Worm (Caenorhabditis elegans) whole organism, L4 larva: Measurements from ENCODE around the gene srxa-6.
A peak's percentile ranks its signal among the peaks of the same experiment; 100 is the strongest.

Source experiments
- F44E2.7 ChIP-seq: fragments of 200-800 bp; sonication (Bioruptor generic); IDR thresholded peaks from 2 replicates; pipeline ENCODE4 v2.1.2; 2022; ENCODE audit warnings: missing genetic modification characterization, missing compliant biosample characterization
- F49E8.2 ChIP-seq: sonication (generic microtip); optimal IDR thresholded peaks from 2 replicates; lab custom pipeline; 2016; ENCODE audit warnings: missing compliant biosample characterization, mild to moderate bottlenecking, missing genetic modification characterization, borderline replicate concordance
- ZK337.2 ChIP-seq: fragments of 200-800 bp; sonication (Bioruptor generic); IDR thresholded peaks from 2 replicates; pipeline ENCODE4 v1.3.6; 2022; ENCODE audit warnings: missing genetic modification reagents, missing genetic modification characterization, missing compliant biosample characterization
- ama-1 ChIP-seq: fragments of 150-350 bp; optimal IDR thresholded peaks from 2 replicates; lab custom pipeline; 2014; ENCODE audit warnings: inconsistent platforms, mixed read lengths
- attf-4 ChIP-seq: sonication (generic microtip); optimal IDR thresholded peaks from 3 replicates; lab custom pipeline; 2017; ENCODE audit warnings: missing biosample characterization, missing genetic modification characterization
- ceh-20 ChIP-seq: fragments of 200-800 bp; sonication (Bioruptor generic); IDR thresholded peaks from 2 replicates; pipeline ENCODE4 v1.3.6; 2022; ENCODE audit warnings: missing genetic modification reagents, missing genetic modification characterization, missing compliant biosample characterization
- ceh-32 ChIP-seq: sonication (generic microtip); optimal IDR thresholded peaks from 2 replicates; lab custom pipeline; 2016; ENCODE audit warnings: mild to moderate bottlenecking, missing genetic modification characterization, missing compliant biosample characterization; ENCODE audit not compliant: poor library complexity
- ceh-44 ChIP-seq: fragments of 200-800 bp; sonication (Bioruptor generic); IDR thresholded peaks from 2 replicates; pipeline ENCODE4 v1.3.6; 2022; ENCODE audit warnings: missing genetic modification reagents, missing genetic modification characterization, missing compliant biosample characterization
- ceh-62 ChIP-seq: sonication (generic microtip); optimal IDR thresholded peaks from 2 replicates; lab custom pipeline; 2017; ENCODE audit warnings: missing biosample characterization, missing genetic modification characterization
- ceh-82 ChIP-seq: sonication (generic microtip); optimal IDR thresholded peaks from 2 replicates; lab custom pipeline; 2017; ENCODE audit warnings: missing biosample characterization, missing genetic modification characterization
- cey-2 ChIP-seq: sonication (generic microtip); optimal IDR thresholded peaks from 3 replicates; lab custom pipeline; 2017; ENCODE audit warnings: missing genetic modification characterization, mild to moderate bottlenecking, missing compliant biosample characterization, antibody characterized with exemption, borderline replicate concordance; ENCODE audit not compliant: insufficient read depth
- ctbp-1 ChIP-seq: fragments of 200-800 bp; sonication (Bioruptor generic); IDR thresholded peaks from 2 replicates; pipeline ENCODE4 v1.3.6; 2022; ENCODE audit warnings: missing genetic modification reagents, missing genetic modification characterization, missing compliant biosample characterization
- daf-16 ChIP-seq, 3 experiments: sonication (generic microtip); optimal IDR thresholded peaks; 2 replicates each; lab custom pipeline; 2016 to 2017; ENCODE audit warnings: missing genetic modification characterization in 3 of 3, missing genetic modification reagents in 3 of 3, mild to moderate bottlenecking in 2 of 3, missing compliant biosample characterization in 2 of 3, missing biosample characterization in 1 of 3, moderate library complexity in 1 of 3
- daf-8 ChIP-seq: fragments of 200-800 bp; sonication (Bioruptor generic); IDR thresholded peaks from 2 replicates; pipeline ENCODE4 v1.3.6; 2022; ENCODE audit warnings: missing genetic modification characterization, missing compliant biosample characterization
- dpl-1 ChIP-seq: fragments of 150-350 bp; optimal IDR thresholded peaks from 2 replicates; lab custom pipeline; 2014; ENCODE audit warnings: missing biosample characterization, missing genetic modification reagents, missing genetic modification characterization
- duxl-1 ChIP-seq: sonication (generic microtip); optimal IDR thresholded peaks from 2 replicates; lab custom pipeline; 2016; ENCODE audit warnings: mild to moderate bottlenecking, missing genetic modification characterization, moderate library complexity, missing compliant biosample characterization; ENCODE audit not compliant: poor library complexity
- dve-1 ChIP-seq: sonication (generic microtip); optimal IDR thresholded peaks from 2 replicates; lab custom pipeline; 2017; ENCODE audit warnings: antibody characterized with exemption, mild to moderate bottlenecking, missing genetic modification characterization, missing compliant biosample characterization; ENCODE audit not compliant: insufficient read depth
- egl-43 ChIP-seq: fragments of 200-800 bp; sonication (Bioruptor generic); IDR thresholded peaks from 2 replicates; pipeline ENCODE4 v1.3.6; 2022; ENCODE audit warnings: missing genetic modification reagents, missing genetic modification characterization, missing compliant biosample characterization
- gei-8 ChIP-seq: fragments of 200-800 bp; sonication (Bioruptor generic); optimal IDR thresholded peaks from 2 replicates; lab custom pipeline; 2018; ENCODE audit warnings: mild to moderate bottlenecking, missing genetic modification characterization, missing compliant biosample characterization
- hlh-30 ChIP-seq: sonication (generic microtip); optimal IDR thresholded peaks from 2 replicates; lab custom pipeline; 2017; ENCODE audit warnings: antibody characterized with exemption, mild to moderate bottlenecking, missing genetic modification characterization, missing compliant biosample characterization; ENCODE audit not compliant: insufficient read depth
- lim-7 ChIP-seq: fragments of 200-800 bp; sonication (Bioruptor generic); IDR thresholded peaks from 2 replicates; pipeline ENCODE4 v1.3.6; 2022; ENCODE audit warnings: missing genetic modification characterization, missing compliant biosample characterization
- lin-1 ChIP-seq: fragments of 200-800 bp; sonication (Bioruptor generic); IDR thresholded peaks from 2 replicates; pipeline ENCODE4 v1.3.6; 2022; ENCODE audit warnings: missing genetic modification reagents, missing genetic modification characterization, missing compliant biosample characterization
- lin-29 ChIP-seq: fragments of 200-800 bp; sonication (Bioruptor generic); IDR thresholded peaks from 2 replicates; pipeline ENCODE4 v1.3.6; 2022; ENCODE audit warnings: missing genetic modification reagents, missing genetic modification characterization, missing compliant biosample characterization
- lsy-2 ChIP-seq, 2 experiments: fragments of 150-350 bp in 1 of 2; sonication (generic microtip) in 1 of 2; optimal IDR thresholded peaks; 2 replicates each; lab custom pipeline; 2014 to 2017; ENCODE audit warnings: missing biosample characterization in 2 of 2, missing genetic modification characterization in 2 of 2
- madf-5 ChIP-seq, 2 experiments: fragments of 200-800 bp; sonication (Bioruptor generic); IDR thresholded peaks; 2 replicates each; pipeline ENCODE4 v1.3.6; 2022; ENCODE audit warnings: missing compliant biosample characterization in 2 of 2, missing genetic modification characterization in 2 of 2
- mdl-1 ChIP-seq, 2 experiments: fragments of 150-350 bp in 1 of 2; sonication (generic microtip) in 1 of 2; optimal IDR thresholded peaks; 2 replicates each; lab custom pipeline; 2014 to 2017; ENCODE audit warnings: missing biosample characterization in 2 of 2, missing genetic modification characterization in 2 of 2
- mep-1 ChIP-seq: fragments of 150-350 bp; sonication (generic microtip); optimal IDR thresholded peaks from 3 replicates; lab custom pipeline; 2014; ENCODE audit warnings: missing biosample characterization, missing genetic modification characterization
- mes-2 ChIP-seq: sonication (generic microtip); optimal IDR thresholded peaks from 2 replicates; lab custom pipeline; 2016; ENCODE audit warnings: missing genotype, mild to moderate bottlenecking, missing genetic modification characterization, missing compliant biosample characterization; ENCODE audit not compliant: poor library complexity, severe bottlenecking
- mxl-2 ChIP-seq: fragments of 200-800 bp; sonication (Bioruptor generic); conservative IDR thresholded peaks from 2 replicates; pipeline ENCODE4 v1.3.6; 2022; ENCODE audit warnings: missing genetic modification reagents, missing genetic modification characterization, missing compliant biosample characterization
- nhr-10 ChIP-seq: fragments of 150-350 bp; optimal IDR thresholded peaks from 2 replicates; lab custom pipeline; 2014; ENCODE audit warnings: missing biosample characterization, missing genetic modification characterization
- nhr-102 ChIP-seq: sonication (generic microtip); optimal IDR thresholded peaks from 2 replicates; lab custom pipeline; 2016; ENCODE audit warnings: mild to moderate bottlenecking, missing genetic modification characterization, moderate library complexity, missing compliant biosample characterization
- nhr-111 ChIP-seq: fragments of 200-800 bp; sonication (Bioruptor generic); optimal IDR thresholded peaks from 2 replicates; lab custom pipeline; 2018; ENCODE audit warnings: mild to moderate bottlenecking, missing genetic modification characterization, missing compliant biosample characterization
- nhr-42 ChIP-seq: fragments of 200-800 bp; sonication (Bioruptor generic); IDR thresholded peaks from 2 replicates; pipeline ENCODE4 v1.3.6; 2022; ENCODE audit warnings: missing genetic modification characterization, missing compliant biosample characterization
- nhr-6 ChIP-seq: fragments of 150-350 bp; optimal IDR thresholded peaks from 2 replicates; lab custom pipeline; 2014; ENCODE audit warnings: missing biosample characterization, missing genetic modification characterization
- nhr-77 ChIP-seq: fragments of 150-350 bp; optimal IDR thresholded peaks from 2 replicates; lab custom pipeline; 2014; ENCODE audit warnings: missing biosample characterization, missing genetic modification characterization
- php-3 ChIP-seq: fragments of 200-800 bp; sonication (Bioruptor generic); IDR thresholded peaks from 2 replicates; pipeline ENCODE4 v1.3.6; 2022; ENCODE audit warnings: missing genetic modification reagents, missing genetic modification characterization, missing compliant biosample characterization
- pqm-1 ChIP-seq: sonication (generic microtip); optimal IDR thresholded peaks from 2 replicates; lab custom pipeline; 2017; ENCODE audit warnings: missing biosample characterization, missing genetic modification characterization
- rbr-2 ChIP-seq: sonication (generic microtip); optimal IDR thresholded peaks from 2 replicates; lab custom pipeline; 2016; ENCODE audit warnings: missing genotype, missing genetic modification characterization, missing compliant biosample characterization
- saeg-2 ChIP-seq: fragments of 200-800 bp; sonication (Bioruptor generic); IDR thresholded peaks from 2 replicates; pipeline ENCODE4 v1.3.6; 2022; ENCODE audit warnings: missing genetic modification reagents, missing genetic modification characterization, missing compliant biosample characterization
- tra-1 ChIP-seq: fragments of 200-800 bp; sonication (Bioruptor generic); IDR thresholded peaks from 2 replicates; pipeline ENCODE4 v1.3.6; 2022; ENCODE audit warnings: missing genetic modification reagents, missing genetic modification characterization, missing compliant biosample characterization
- unc-130 ChIP-seq: sonication (generic microtip); optimal IDR thresholded peaks from 2 replicates; lab custom pipeline; 2016; ENCODE audit warnings: missing genetic modification reagents, missing genetic modification characterization, missing compliant biosample characterization
- unc-39 ChIP-seq: sonication (generic microtip); optimal IDR thresholded peaks from 2 replicates; lab custom pipeline; 2017; ENCODE audit warnings: missing biosample characterization, missing genetic modification characterization
- unc-62 ChIP-seq, 3 experiments: fragments of 150-350 bp in 1 of 3; sonication (generic microtip); optimal IDR thresholded peaks in 2 of 3; peaks in 1 of 3; 1 replicate in 1 of 3; 2 replicates in 2 of 3; lab custom pipeline; 2014 to 2017; ENCODE audit warnings: missing biosample characterization in 3 of 3, missing genetic modification characterization in 3 of 3, missing genetic modification reagents in 3 of 3, missing genotype in 1 of 3
- zfp-3 ChIP-seq: fragments of 200-800 bp; sonication (Bioruptor generic); conservative IDR thresholded peaks from 2 replicates; pipeline ENCODE4 v1.3.6; 2022; ENCODE audit warnings: missing genetic modification reagents, missing genetic modification characterization, missing compliant biosample characterization
- zip-2 ChIP-seq: fragments of 150-350 bp; optimal IDR thresholded peaks from 2 replicates; lab custom pipeline; 2014; ENCODE audit warnings: missing biosample characterization, missing genetic modification characterization

srxa-6 gene

DNA sequence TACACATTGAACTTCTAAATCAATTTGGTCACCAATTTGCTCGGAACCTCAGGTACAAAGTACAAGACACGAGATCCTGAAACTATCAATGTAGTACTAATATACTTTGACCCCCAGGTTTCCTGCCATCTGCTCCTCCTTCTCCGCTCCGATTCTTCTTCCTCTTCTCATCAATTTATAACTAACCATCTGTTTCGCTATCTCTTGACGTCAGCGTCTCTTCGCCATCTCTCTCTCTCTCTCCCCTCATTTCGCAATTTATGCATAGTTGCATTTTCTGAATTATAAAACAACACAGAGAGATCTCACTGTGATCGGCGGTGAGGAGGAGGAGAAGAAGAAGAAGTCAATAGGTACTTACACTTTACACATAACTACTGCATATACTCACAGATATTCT lies 23.0 kb upstream of the srxa-6 start (continued):
- TF ChIP-seq mes-2 (tag; lab: Kevin White, UChicago) (peak; percentile 38), lsy-2 (tag; optimal IDR thresholded peaks at IDR 0.05; lab: Kevin White, UChicago) (peak in 1 of 2 experiments; percentile 49), saeg-2 (GFP tag; lab: Robert Waterston, UW) (no peak), zfp-3 (GFP tag; lab: Robert Waterston, UW) (no peak), mxl-2 (GFP tag; lab: Robert Waterston, UW) (no peak), ZK337.2 (no peak), ceh-20 (peak; percentile 41; the same call in 1 of the 2 replicates), attf-4 (tag; lab: Kevin White, UChicago) (no peak), pqm-1 (tag; lab: Kevin White, UChicago) (no peak), ceh-32 (tag; lab: Kevin White, UChicago) (no peak), php-3 (GFP tag; lab: Robert Waterston, UW) (no peak), unc-62 (GFP tag; optimal IDR thresholded peaks at IDR 0.05 in 1 of 2; lab: Kevin White, UChicago) (peak in 1 of 2 experiments; percentile 15), unc-62 (tag; optimal IDR thresholded peaks at IDR 0.05; lab: Kevin White, UChicago) (no peak)

DNA sequence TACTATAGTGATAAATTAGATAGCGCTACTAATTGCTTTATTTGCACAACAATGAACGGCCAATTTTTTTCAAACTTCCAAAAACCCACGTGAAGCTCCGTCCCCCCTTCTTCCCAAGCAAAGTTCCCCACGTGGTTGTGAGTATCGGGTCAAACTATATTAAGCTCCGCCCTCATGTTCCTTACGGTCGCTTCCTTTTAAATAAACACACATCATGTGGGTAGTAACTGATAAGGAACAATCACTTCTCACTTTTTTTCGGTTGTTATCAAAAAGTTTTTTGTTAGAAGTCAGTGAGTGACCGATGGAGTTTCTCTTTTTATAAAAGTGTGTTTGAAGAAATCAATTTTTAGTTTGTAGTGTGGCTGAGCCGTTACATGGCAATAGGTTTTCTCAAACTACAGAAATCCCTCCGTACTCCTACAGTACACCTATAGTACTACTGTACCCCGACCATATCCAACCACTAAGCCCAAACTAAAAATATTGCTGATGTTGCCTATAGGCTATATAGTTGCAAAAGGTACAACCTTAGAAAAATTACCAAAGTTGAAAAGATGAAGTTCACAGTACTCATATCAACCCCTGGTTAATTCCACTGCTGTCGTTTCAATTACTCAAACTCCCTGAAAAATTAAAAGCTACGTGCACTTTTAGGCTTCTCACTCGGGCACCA lies 22.3 kb upstream of the srxa-6 start:
- TF ChIP-seq egl-43 (GFP tag; lab: Robert Waterston, UW) (no peak), daf-16 (GFP tag; optimal IDR thresholded peaks at IDR 0.05; lab: Kevin White, UChicago) (peak in 1 of 2 experiments; percentile 36), daf-16 (tag; optimal IDR thresholded peaks at IDR 0.05; lab: Kevin White, UChicago) (peak; percentile 96), ctbp-1 (0 out of 2 replicates have a peak, but pooled peaks have one; percentile 12), unc-62 (GFP tag; optimal IDR thresholded peaks at IDR 0.05 in 1 of 2; lab: Kevin White, UChicago) (peak in 1 of 2 experiments; percentile 96), unc-62 (tag; optimal IDR thresholded peaks at IDR 0.05; lab: Kevin White, UChicago) (no peak), nhr-6 (tag; lab: Kevin White, UChicago) (peak; percentile 1), daf-8 (no peak), ceh-82 (tag; lab: Kevin White, UChicago) (no peak), nhr-102 (peak; percentile 59), nhr-111 (no peak), F44E2.7 (GFP tag; lab: Robert Waterston, UW) (no peak), lin-29 (GFP tag; lab: Robert Waterston, UW) (no peak), mxl-2 (GFP tag; lab: Robert Waterston, UW) (peak; percentile 67; the same call in 1 of the 2 replicates), madf-5 (GFP tag; IDR thresholded peaks at IDR 0.05; lab: Robert Waterston, UW) (no peak), unc-130 (GFP tag; lab: Kevin White, UChicago) (no peak), pqm-1 (tag; lab: Kevin White, UChicago) (peak; percentile 91), lin-1 (GFP tag; lab: Robert Waterston, UW) (peak; percentile 19; the same call in 1 of the 2 replicates), mep-1 (peak; percentile 32), rbr-2 (tag; lab: Kevin White, UChicago) (no peak), lim-7 (GFP tag; lab: Robert Waterston, UW) (no peak), nhr-10 (tag; lab: Kevin White, UChicago) (peak; percentile 78), zip-2 (tag; lab: Kevin White, UChicago) (no peak), mdl-1 (tag; optimal IDR thresholded peaks at IDR 0.05; lab: Kevin White, UChicago) (peak; percentile 50 to 91), gei-8 (GFP tag; lab: Kevin White, UChicago) (no peak), hlh-30 (tag; lab: Kevin White, UChicago) (peak; percentile 92), nhr-77 (tag; lab: Kevin White, UChicago) (peak; percentile 73), cey-2 (tag; lab: Kevin White, UChicago) (peak; percentile 88), unc-39 (tag; lab: Kevin White, UChicago) (no peak), ceh-62 (tag; lab: Kevin White, UChicago) (no peak), tra-1 (peak; percentile 55; the same call in 1 of the 2 replicates), nhr-42 (no peak), zfp-3 (GFP tag; lab: Robert Waterston, UW) (no peak), duxl-1 (tag; lab: Kevin White, UChicago) (no peak), F49E8.2 (tag; lab: Kevin White, UChicago) (no peak), dpl-1 (GFP tag; lab: Kevin White, UChicago) (peak; percentile 11), dve-1 (tag; lab: Kevin White, UChicago) (peak; percentile 96), ama-1 (lab: Kevin White, UChicago) (no peak), ceh-44 (GFP tag; lab: Robert Waterston, UW) (no peak), ceh-32 (tag; lab: Kevin White, UChicago) (no peak)
